Fruit fly (Drosophila melanogaster) whole organism, prepupa: ENCODE measurements around the gene Chd64.

Experiments used
- Blimp-1 ChIP-seq: fragments of 200-800 bp; sonication (Bioruptor generic); optimal IDR thresholded peaks from 3 replicates; lab custom pipeline; 2017; ENCODE audit warnings: missing biosample characterization, missing genetic modification characterization, mild to moderate bottlenecking, moderate library complexity, missing genetic modification reagents
- CG10631 ChIP-seq: fragments of 200-800 bp; sonication (Bioruptor generic); optimal IDR thresholded peaks from 2 replicates; lab custom pipeline; 2016; ENCODE audit warnings: missing biosample characterization, missing genetic modification characterization
- CG10669 ChIP-seq: fragments of 200-800 bp; sonication (Bioruptor generic); optimal IDR thresholded peaks from 3 replicates; lab custom pipeline; 2018; ENCODE audit warnings: missing biosample characterization, mild to moderate bottlenecking, missing genetic modification characterization, moderate library complexity
- CG11762 ChIP-seq: fragments of 200-800 bp; sonication (Bioruptor generic); optimal IDR thresholded peaks from 3 replicates; lab custom pipeline; 2016; ENCODE audit warnings: missing biosample characterization, missing genetic modification characterization; ENCODE audit not compliant: insufficient read depth
- CG15336 ChIP-seq: fragments of 200-800 bp; sonication (Bioruptor generic); IDR thresholded peaks from 2 replicates; pipeline ENCODE4 v1.3.6; 2022; ENCODE audit warnings: missing biosample characterization, missing genetic modification characterization
- CG1621 ChIP-seq: fragments of 200-800 bp; sonication (Bioruptor generic); optimal IDR thresholded peaks from 3 replicates; lab custom pipeline; 2018; ENCODE audit warnings: missing biosample characterization, mild to moderate bottlenecking, missing genetic modification characterization
- CG16779 ChIP-seq: fragments of 200-800 bp; sonication (Bioruptor generic); optimal IDR thresholded peaks from 3 replicates; lab custom pipeline; 2017; ENCODE audit warnings: missing biosample characterization, mild to moderate bottlenecking, missing genetic modification characterization
- CG31627 ChIP-seq: fragments of 200-800 bp; sonication (Bioruptor generic); optimal IDR thresholded peaks from 3 replicates; lab custom pipeline; 2016; ENCODE audit warnings: missing biosample characterization, missing genetic modification characterization
- CG32006 ChIP-seq: fragments of 200-800 bp; sonication (Bioruptor generic); optimal IDR thresholded peaks from 3 replicates; lab custom pipeline; 2017; ENCODE audit warnings: missing biosample characterization, mild to moderate bottlenecking, missing genetic modification characterization
- CG6163 ChIP-seq: fragments of 200-800 bp; sonication (Bioruptor generic); IDR thresholded peaks from 3 replicates; pipeline ENCODE4 v1.3.6; 2022; ENCODE audit warnings: missing biosample characterization, missing genetic modification characterization
- CG6276 ChIP-seq: fragments of 200-800 bp; sonication (Bioruptor generic); optimal IDR thresholded peaks from 2 replicates; lab custom pipeline; 2017; ENCODE audit warnings: missing biosample characterization, mild to moderate bottlenecking, missing genetic modification characterization
- CG6808 ChIP-seq: fragments of 200-800 bp; sonication (Bioruptor generic); optimal IDR thresholded peaks from 3 replicates; lab custom pipeline; 2017; ENCODE audit warnings: missing biosample characterization, missing genetic modification characterization, mild to moderate bottlenecking, moderate library complexity, missing genetic modification reagents
- CG6854 ChIP-seq: fragments of 200-800 bp; sonication (Bioruptor generic); optimal IDR thresholded peaks from 2 replicates; lab custom pipeline; 2017; ENCODE audit warnings: missing biosample characterization, mild to moderate bottlenecking, missing genetic modification characterization
- CG8119 ChIP-seq: fragments of 200-800 bp; sonication (Bioruptor generic); IDR thresholded peaks from 3 replicates; pipeline ENCODE4 v1.3.6; 2022; ENCODE audit warnings: missing biosample characterization, missing genetic modification characterization
- Eip75B ChIP-seq: fragments of 200-800 bp; sonication (Bioruptor generic); optimal IDR thresholded peaks from 3 replicates; lab custom pipeline; 2016; ENCODE audit warnings: missing biosample characterization, missing genetic modification characterization
- Eip78C ChIP-seq: fragments of 200-800 bp; sonication (Bioruptor generic); peaks from one replicate; lab custom pipeline; 2016; ENCODE audit warnings: missing biosample characterization, missing genetic modification characterization
- Eip93F ChIP-seq: fragments of 200-800 bp; sonication (Bioruptor generic); optimal IDR thresholded peaks from 2 replicates; lab custom pipeline; 2016; ENCODE audit warnings: missing biosample characterization, mild to moderate bottlenecking, missing genetic modification characterization
- Lpt ChIP-seq: fragments of 200-800 bp; sonication (Bioruptor generic); optimal IDR thresholded peaks from 3 replicates; lab custom pipeline; 2016; ENCODE audit warnings: missing biosample characterization, missing genetic modification characterization
- Sox15 ChIP-seq: fragments of 200-800 bp; sonication (Bioruptor generic); optimal IDR thresholded peaks from 3 replicates; lab custom pipeline; 2016; ENCODE audit warnings: missing biosample characterization, missing genetic modification characterization
- acj6 ChIP-seq: fragments of 200-800 bp; sonication (Bioruptor generic); optimal IDR thresholded peaks from 3 replicates; lab custom pipeline; 2016; ENCODE audit warnings: missing biosample characterization, missing genetic modification characterization
- cyc ChIP-seq: fragments of 200-800 bp; sonication (Bioruptor generic); optimal IDR thresholded peaks from 3 replicates; lab custom pipeline; 2016; ENCODE audit warnings: missing biosample characterization, missing genetic modification characterization
- dac ChIP-seq: fragments of 200-800 bp; sonication (Bioruptor generic); optimal IDR thresholded peaks from 2 replicates; lab custom pipeline; 2017; ENCODE audit warnings: missing biosample characterization, mild to moderate bottlenecking, missing genetic modification characterization
- eg ChIP-seq: fragments of 200-800 bp; sonication (Bioruptor generic); IDR thresholded peaks from 3 replicates; pipeline ENCODE4 v1.3.6; 2022; ENCODE audit warnings: missing biosample characterization, missing genetic modification characterization
- net ChIP-seq: fragments of 200-800 bp; sonication (Bioruptor generic); optimal IDR thresholded peaks from 3 replicates; lab custom pipeline; 2016; ENCODE audit warnings: missing biosample characterization, missing genetic modification characterization
- ss ChIP-seq, 2 experiments: fragments of 200-800 bp; sonication (Bioruptor generic); optimal IDR thresholded peaks; 2 replicates in 1 of 2; 3 replicates in 1 of 2; lab custom pipeline; 2017 to 2018; ENCODE audit warnings: mild to moderate bottlenecking in 2 of 2, missing biosample characterization in 2 of 2, missing genetic modification characterization in 2 of 2, moderate library complexity in 1 of 2
- svp ChIP-seq: fragments of 200-800 bp; sonication (Bioruptor generic); peaks from one replicate; lab custom pipeline; 2016; ENCODE audit warnings: missing biosample characterization, missing genetic modification characterization
- vri ChIP-seq: fragments of 200-800 bp; sonication (Bioruptor generic); optimal IDR thresholded peaks from 3 replicates; lab custom pipeline; 2016; ENCODE audit warnings: missing biosample characterization, mild to moderate bottlenecking, missing genetic modification characterization

Gene Chd64

dm6 chr3L:4070221-4070995 is 51.8 kb downstream of the Chd64 start (continued):
- peak; percentile 97 for TF ChIP-seq CG6854 (GFP tag; lab: Kevin White, UChicago)
- TF ChIP-seq CG10669 = peak; percentile 96
- TF ChIP-seq acj6 = peak; percentile 99
- peak; percentile 97 for TF ChIP-seq CG10631 (GFP tag; lab: Kevin White, UChicago)
- TF ChIP-seq Eip75B (GFP tag; lab: Kevin White, UChicago) = peak; percentile 98
- TF ChIP-seq Blimp-1 = peak; percentile 91
- TF ChIP-seq Eip78C = peak; percentile 99
- TF ChIP-seq eg (GFP tag; lab: Robert Waterston, UW) = peak; percentile 99
- peak; percentile 95 for TF ChIP-seq CG6808 (GFP tag; lab: Kevin White, UChicago)
- TF ChIP-seq CG32006 (GFP tag; lab: Kevin White, UChicago) = peak; percentile 99
- peak; percentile 99 for TF ChIP-seq net (GFP tag; lab: Kevin White, UChicago)
- TF ChIP-seq CG31627 (GFP tag; lab: Kevin White, UChicago) = peak; percentile 99
- TF ChIP-seq CG1621 = peak; percentile 97
- peak; percentile 98 for TF ChIP-seq Sox15 (GFP tag; lab: Kevin White, UChicago)
- TF ChIP-seq CG11762 (GFP tag; lab: Kevin White, UChicago) = peak; percentile 98

DNA sequence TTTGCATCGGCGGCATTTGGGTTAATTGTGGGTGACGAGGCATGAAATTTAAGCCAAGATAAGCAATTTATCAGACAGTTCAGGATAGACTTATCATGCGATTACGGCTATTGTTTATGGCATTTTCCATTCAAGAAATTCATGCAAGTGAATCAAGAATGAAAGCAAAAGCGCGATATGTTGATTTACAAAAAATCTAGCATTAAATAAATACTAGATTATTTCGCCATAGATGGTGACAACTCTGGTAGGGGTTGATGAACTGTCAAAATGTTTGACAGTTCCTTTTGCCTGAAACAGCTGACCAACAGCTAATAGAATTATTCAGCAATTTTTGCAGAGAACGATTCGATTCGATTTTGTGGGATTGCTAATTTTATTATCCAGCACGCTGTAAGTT is 53.1 kb downstream of the Chd64 start, which contains the start of gene CG32259:
TSS of gene CG32259 (plus strand) at position 301 of the 400 bp plus-strand sequence.
- TF ChIP-seq vri (GFP tag; lab: Kevin White, UChicago) = peak; percentile 27
- TF ChIP-seq Eip93F (GFP tag; lab: Kevin White, UChicago) = no peak
- no peak for TF ChIP-seq Eip75B (GFP tag; lab: Kevin White, UChicago)
- TF ChIP-seq Sox15 (GFP tag; lab: Kevin White, UChicago) = no peak
- TF ChIP-seq, all 60 proteins: peak for 1

DNA sequence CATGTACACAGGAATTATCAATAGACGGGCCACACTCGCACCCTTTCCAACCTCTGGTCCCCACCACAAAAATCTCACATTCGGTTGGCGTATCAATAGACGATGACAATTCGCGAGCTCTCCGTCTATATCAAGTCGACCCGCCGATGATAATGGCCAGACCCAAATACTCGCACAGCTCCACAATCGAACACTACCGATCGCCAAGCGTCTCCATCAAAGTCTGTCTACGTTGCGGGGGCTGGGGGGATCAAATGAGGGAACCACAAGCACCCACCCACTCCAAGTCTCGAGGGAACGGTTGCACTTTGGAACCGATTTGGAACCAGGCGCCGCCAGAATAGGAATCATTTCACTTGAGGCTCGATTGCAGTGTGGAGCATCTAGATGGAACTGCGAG is 53.8 kb downstream of the Chd64 start:
- TF ChIP-seq CG15336 (peak; percentile 44; the same call in 1 of the 2 replicates), CG6163 (GFP tag; lab: Robert Waterston, UW) (0 out of 3 replicates have a peak, but pooled peaks have one; percentile 16), dac (GFP tag; lab: Kevin White, UChicago) (peak; percentile 6), ss (GFP tag; optimal IDR thresholded peaks at IDR 0.05; lab: Kevin White, UChicago) (no peak), CG6276 (peak; percentile 70), CG10669 (no peak), cyc (GFP tag; lab: Kevin White, UChicago) (no peak), CG8119 (GFP tag; lab: Robert Waterston, UW) (0 out of 3 replicates have a peak, but pooled peaks have one; percentile 33), Lpt (GFP tag; lab: Kevin White, UChicago) (peak; percentile 33), CG16779 (peak; percentile 50), svp (GFP tag; lab: Kevin White, UChicago) (peak; percentile 83), eg (GFP tag; lab: Robert Waterston, UW) (peak; percentile 57; the same call in 2 of the 3 replicates)
